Fruit fly (Drosophila melanogaster) whole organism, larva: Measurements from ENCODE around the gene CG42404.
A peak's percentile ranks its signal among the peaks of the same experiment; 100 is the strongest.

Source experiments
- noc ChIP-seq: fragments of 200-800 bp; sonication (Bioruptor generic); optimal IDR thresholded peaks from 3 replicates; lab custom pipeline; 2019; ENCODE audit warnings: missing biosample characterization, mild to moderate bottlenecking, missing genetic modification characterization, moderate library complexity

The CG42404 gene

DNA sequence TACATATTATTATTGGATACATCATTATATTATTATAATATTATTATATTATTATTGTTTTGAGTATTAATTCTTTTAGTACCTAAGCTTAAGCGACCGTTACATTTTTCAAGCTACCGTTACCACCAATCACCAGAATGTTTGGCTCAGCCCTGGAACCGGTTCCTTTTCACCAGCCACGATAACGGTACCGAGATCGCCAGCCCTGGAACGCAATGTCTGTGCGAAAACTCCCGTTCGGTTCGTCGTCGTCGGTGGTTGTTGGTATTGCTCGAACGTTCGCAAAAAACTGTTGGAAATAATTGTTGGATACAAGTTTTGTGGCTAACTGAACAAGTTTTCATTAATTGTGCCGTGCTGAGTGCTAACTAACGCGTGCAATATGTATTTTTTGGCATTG lies at the start of gene CG42404:
TSS of gene CG42404 (plus strand) at position 360 of the 400 bp plus-strand sequence.
- TF ChIP-seq noc: no peak

- no peak for TF ChIP-seq noc
These were observed 44.7 kb upstream of the CG42404 start for dm6 chr3R:15205223-15205622.

DNA sequence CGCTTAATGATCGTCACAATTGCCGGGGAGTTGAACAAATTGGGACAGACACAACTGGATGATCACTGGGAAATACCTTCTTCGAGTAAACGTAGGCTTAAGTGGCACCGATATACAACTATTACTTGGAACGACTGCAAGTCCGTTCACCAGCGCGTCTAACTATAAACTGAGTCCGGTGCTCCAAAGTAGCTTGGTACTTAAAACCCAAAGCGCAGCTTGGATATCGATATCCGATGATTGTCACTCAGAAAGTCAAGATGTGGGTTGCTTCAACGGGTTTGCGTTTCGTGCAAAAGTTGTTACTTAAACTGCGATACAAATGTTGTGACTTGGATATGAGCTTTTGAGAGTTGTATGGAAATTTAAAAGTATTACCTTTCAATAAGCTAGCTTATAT lies 43.6 kb upstream of the CG42404 start, which contains the start of gene Spn88Ea:
TSS of gene Spn88Ea (minus strand) at position 175 of the 400 bp plus-strand sequence.
- TF ChIP-seq noc: no peak

- TF ChIP-seq noc: peak; percentile 36
These were observed 41.0 kb upstream of the CG42404 start, which contains the start of the genes Spn88Eb and Mau2 for dm6 chr3R:15208712-15209499. Gene Spn88Eb, minus strand, starts transcription at chr3R:15208762. Gene Mau2, plus strand, starts transcription at chr3R:15209204.

dm6 chr3R:15213362-15213989 lies 36.4 kb upstream of the CG42404 start, which contains the start of the genes CG6654 and CG4210:
Gene CG6654, minus strand, starts transcription at chr3R:15213658.
Gene CG4210, plus strand, starts transcription at chr3R:15213974.
- TF ChIP-seq noc: peak; percentile 57

DNA sequence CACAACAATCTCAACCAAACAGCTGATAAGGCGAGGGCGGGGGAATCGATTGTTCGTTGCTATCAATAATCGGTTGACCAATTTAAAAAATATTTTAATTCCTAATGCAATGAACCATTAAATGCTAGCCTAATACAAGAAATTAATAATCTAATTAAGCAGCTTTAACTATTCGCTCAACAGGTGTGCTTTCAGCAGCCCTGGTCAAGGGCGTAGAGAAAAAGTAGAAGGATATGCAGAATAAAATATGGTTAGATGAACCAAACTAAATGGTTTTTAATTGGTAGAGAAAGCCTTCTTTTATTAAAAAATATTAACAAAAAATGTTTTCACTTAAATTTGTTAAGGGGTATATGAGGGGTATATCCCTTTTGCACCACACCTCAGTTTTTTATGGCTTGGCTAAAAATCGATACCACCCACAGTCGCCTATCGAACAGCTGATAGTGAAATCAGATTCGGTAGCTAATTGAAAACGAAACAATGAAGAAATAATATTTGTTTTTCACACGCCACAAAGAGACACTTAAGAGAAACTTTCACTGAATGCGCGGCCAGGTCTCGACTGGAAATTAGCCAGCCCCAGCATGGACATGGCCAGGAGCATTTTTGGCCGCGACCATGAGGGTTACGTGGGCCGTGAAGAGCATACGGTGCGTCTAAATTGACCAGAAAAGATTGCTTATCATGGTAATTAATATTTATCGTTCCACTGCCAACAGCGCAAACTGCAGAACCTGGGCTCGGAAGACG lies 30.9 kb upstream of the CG42404 start, which contains the start of the genes SIDL and CG12241:
TSS of gene SIDL (minus strand) at position 51 of the 753 bp plus-strand sequence.
TSS of gene CG12241 (plus strand) at position 433 of the 753 bp plus-strand sequence.
- TF ChIP-seq noc: peak; percentile 73

dm6 chr3R:15222973-15223372 lies 26.9 kb upstream of the CG42404 start, which contains the start of gene Polr2G:
Gene Polr2G, minus strand, starts transcription at chr3R:15223180.
- TF ChIP-seq noc: no peak

dm6 chr3R:15225279-15225730 lies 24.6 kb upstream of the CG42404 start, which contains the start of the genes CG31344 and Caf1-55:
Gene CG31344, minus strand, starts transcription at chr3R:15225329.
Gene Caf1-55, plus strand, starts transcription at chr3R:15225576.
- TF ChIP-seq noc: no peak

DNA sequence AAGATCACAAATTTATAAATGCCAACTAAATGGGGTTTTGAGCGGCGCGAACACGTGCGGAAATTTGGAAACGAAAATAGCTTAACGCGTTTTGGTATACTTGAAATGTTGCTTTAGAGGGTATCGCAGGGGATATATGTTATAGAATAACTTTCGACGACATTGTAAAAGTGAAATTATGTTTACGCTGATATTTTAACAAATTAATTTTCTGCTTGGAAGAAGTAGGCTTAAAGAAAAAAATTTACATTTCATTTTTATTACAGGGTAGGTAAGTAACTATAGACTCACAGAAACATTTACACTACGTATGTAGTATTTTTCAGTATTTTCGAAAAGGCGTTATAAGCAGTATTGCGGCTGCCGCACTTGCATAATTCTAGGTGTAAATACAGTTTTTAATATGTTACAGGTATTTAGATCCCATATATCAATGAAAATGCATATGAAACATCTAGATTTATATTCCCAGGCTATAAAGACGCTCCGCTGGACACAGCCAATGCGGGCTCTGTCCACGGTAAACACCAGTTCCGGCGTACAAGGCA lies 20.5 kb upstream of the CG42404 start, which contains the start of the genes Art3 and mRpS10:
TSS of gene Art3 (minus strand) at position 80 of the 548 bp plus-strand sequence.
TSS of gene mRpS10 (plus strand) at position 337 of the 548 bp plus-strand sequence.
- peak; percentile 100 for TF ChIP-seq noc

DNA sequence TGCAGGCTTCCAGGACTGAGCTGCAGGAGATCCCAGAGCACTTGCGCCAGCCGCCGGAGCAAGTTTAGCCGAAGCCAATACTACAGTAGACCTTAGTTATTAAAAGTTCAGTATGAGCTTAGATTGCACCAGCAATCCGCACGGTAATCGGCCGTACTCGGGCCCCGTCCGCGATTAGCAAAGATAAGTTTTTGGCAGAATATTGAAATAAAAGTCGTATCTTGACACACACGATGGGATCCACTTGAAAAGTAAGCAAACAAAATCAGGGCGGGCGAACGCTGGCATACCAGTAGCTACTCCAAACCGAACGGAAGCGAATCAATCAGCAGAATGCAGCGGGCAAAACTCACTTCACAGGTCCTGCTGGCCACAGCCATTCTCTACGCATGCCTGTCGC lies 19.6 kb upstream of the CG42404 start, which contains the start of gene CG34316:
TSS of gene CG34316 (plus strand) at position 301 of the 400 bp plus-strand sequence.
- TF ChIP-seq noc: no peak

dm6 chr3R:15231635-15232138 lies 18.2 kb upstream of the CG42404 start:
- TF ChIP-seq noc: no peak

- TF ChIP-seq noc: no peak
These were observed 7.5 kb upstream of the CG42404 start, which contains the start of the genes tefu and Hsc70-4 for dm6 chr3R:15242186-15243045. Gene tefu, minus strand, starts transcription at chr3R:15242236. Gene Hsc70-4, plus strand, starts transcription at chr3R:15242687.

dm6 chr3R:15243046-15243356 lies 6.9 kb upstream of the CG42404 start:
- TF ChIP-seq noc: no peak

dm6 chr3R:15243452-15243851 lies 6.4 kb upstream of the CG42404 start:
- no peak for TF ChIP-seq noc

dm6 chr3R:15246601-15247000 lies 3.3 kb upstream of the CG42404 start:
- TF ChIP-seq noc: peak; percentile 6
